Worm (Caenorhabditis elegans): ENCODE results near the gene C27B7.5.
A peak's percentile ranks its signal among the peaks of the same experiment; 100 is the strongest.

Gene C27B7.5

ce11 chrIV:8879810-8880209, 21.6 kb upstream of the C27B7.5 start, which contains the start of gene npax-4:
TSS of gene npax-4 (minus strand) at chrIV:8879910.
- no peak for TF ChIP-seq flt-1 (GFP tag; IDR thresholded peaks at IDR 0.05)
- TF ChIP-seq ref-1 (GFP tag; conservative IDR thresholded peaks at IDR 0.05): no peak
- no peak for TF ChIP-seq tab-1 (GFP tag; IDR thresholded peaks at IDR 0.05)
- TF ChIP-seq med-1 (GFP tag; optimal IDR thresholded peaks at IDR 0.05; ENCODE audit: insufficient read depth): no peak
- TF ChIP-seq ztf-23 (GFP tag; IDR thresholded peaks at IDR 0.05): no peak
- TF ChIP-seq ztf-29 (GFP tag; IDR thresholded peaks at IDR 0.05): no peak
- TF ChIP-seq T22C8.4 (GFP tag; IDR thresholded peaks at IDR 0.05): no peak
- TF ChIP-seq klf-2 (GFP tag; conservative IDR thresholded peaks at IDR 0.05): no peak
- TF ChIP-seq cog-1 (tag; optimal IDR thresholded peaks at IDR 0.05): no peak

ce11 chrIV:8881181-8881580, 20.3 kb upstream of the C27B7.5 start, which contains the start of gene C09G9.8:
TSS of gene C09G9.8 (plus strand) at chrIV:8881481.
- TF ChIP-seq ref-1 (GFP tag; conservative IDR thresholded peaks at IDR 0.05) (no peak), tab-1 (GFP tag; IDR thresholded peaks at IDR 0.05) (no peak)

ce11 chrIV:8886228-8886627, 15.2 kb upstream of the C27B7.5 start, which contains the start of gene C09G9.5:
TSS of gene C09G9.5 (plus strand) at chrIV:8886528.
- TF ChIP-seq flt-1 (GFP tag; IDR thresholded peaks at IDR 0.05) (no peak), T22C8.4 (GFP tag; IDR thresholded peaks at IDR 0.05) (no peak), ztf-29 (GFP tag; IDR thresholded peaks at IDR 0.05) (no peak), med-1 (GFP tag; optimal IDR thresholded peaks at IDR 0.05; ENCODE audit: insufficient read depth) (no peak), cog-1 (tag; optimal IDR thresholded peaks at IDR 0.05) (no peak), tab-1 (GFP tag; IDR thresholded peaks at IDR 0.05) (no peak)

- TF ChIP-seq flt-1 (GFP tag; IDR thresholded peaks at IDR 0.05): no peak
Observed at ce11 chrIV:8888525-8889026, 12.9 kb upstream of the C27B7.5 start, which contains the start of gene oma-1. TSS of gene oma-1 (plus strand) at chrIV:8888976.

ce11 chrIV:8891131-8891530, 10.3 kb upstream of the C27B7.5 start, which contains the start of gene spr-2:
TSS of gene spr-2 (plus strand) at chrIV:8891462.
- TF ChIP-seq ztf-29 (GFP tag; IDR thresholded peaks at IDR 0.05) (peak; percentile 36; the same call in 1 of the 2 replicates), tab-1 (GFP tag; IDR thresholded peaks at IDR 0.05) (no peak)

- no peak for TF ChIP-seq T22C8.4 (GFP tag; IDR thresholded peaks at IDR 0.05)
- no peak for TF ChIP-seq ref-1 (GFP tag; conservative IDR thresholded peaks at IDR 0.05)
- no peak for TF ChIP-seq flt-1 (GFP tag; IDR thresholded peaks at IDR 0.05)
- TF ChIP-seq med-1 (GFP tag; optimal IDR thresholded peaks at IDR 0.05; ENCODE audit: insufficient read depth): no peak
- no peak for TF ChIP-seq cog-1 (tag; optimal IDR thresholded peaks at IDR 0.05)
- TF ChIP-seq ztf-23 (GFP tag; IDR thresholded peaks at IDR 0.05): no peak
- TF ChIP-seq tab-1 (GFP tag; IDR thresholded peaks at IDR 0.05): no peak
Observed at ce11 chrIV:8892558-8892957, 8.9 kb upstream of the C27B7.5 start, which contains the start of gene C27B7.2. TSS of gene C27B7.2 (plus strand) at chrIV:8892858.

ce11 chrIV:8893746-8894145, 7.7 kb upstream of the C27B7.5 start, which contains the start of gene rad-54.L2:
TSS of gene rad-54.L2 (plus strand) at chrIV:8894077.
- TF ChIP-seq klf-2 (GFP tag; conservative IDR thresholded peaks at IDR 0.05): no peak
- TF ChIP-seq cog-1 (tag; optimal IDR thresholded peaks at IDR 0.05): no peak

ce11 chrIV:8906164-8906563, 4.7 kb downstream of the C27B7.5 start, which contains the start of gene C27B7.6:
TSS of gene C27B7.6 (minus strand) at chrIV:8906345.
- no peak for TF ChIP-seq cog-1 (tag; optimal IDR thresholded peaks at IDR 0.05)
- TF ChIP-seq med-1 (GFP tag; optimal IDR thresholded peaks at IDR 0.05; ENCODE audit: insufficient read depth): no peak
- no peak for TF ChIP-seq ref-1 (GFP tag; conservative IDR thresholded peaks at IDR 0.05)

- no peak for TF ChIP-seq T22C8.4 (GFP tag; IDR thresholded peaks at IDR 0.05)
- TF ChIP-seq klf-2 (GFP tag; conservative IDR thresholded peaks at IDR 0.05): no peak
- no peak for TF ChIP-seq cog-1 (tag; optimal IDR thresholded peaks at IDR 0.05)
- no peak for TF ChIP-seq ref-1 (GFP tag; conservative IDR thresholded peaks at IDR 0.05)
- no peak for TF ChIP-seq flt-1 (GFP tag; IDR thresholded peaks at IDR 0.05)
Observed at ce11 chrIV:8906743-8907142, 5.3 kb downstream of the C27B7.5 start, which contains the start of gene C27B7.7. TSS of gene C27B7.7 (plus strand) at chrIV:8907043.

- TF ChIP-seq klf-2 (GFP tag; conservative IDR thresholded peaks at IDR 0.05) (no peak), ref-1 (GFP tag; conservative IDR thresholded peaks at IDR 0.05) (no peak), med-1 (GFP tag; optimal IDR thresholded peaks at IDR 0.05; ENCODE audit: insufficient read depth) (no peak), tab-1 (GFP tag; IDR thresholded peaks at IDR 0.05) (no peak), ztf-29 (GFP tag; IDR thresholded peaks at IDR 0.05) (no peak), T22C8.4 (GFP tag; IDR thresholded peaks at IDR 0.05) (no peak), flt-1 (GFP tag; IDR thresholded peaks at IDR 0.05) (no peak)
Observed at ce11 chrIV:8914187-8914586, 12.7 kb downstream of the C27B7.5 start.

ce11 chrIV:8916010-8916409, 14.6 kb downstream of the C27B7.5 start, which contains the start of gene C27B7.9:
TSS of gene C27B7.9 (minus strand) at chrIV:8916110.
- TF ChIP-seq tab-1 (GFP tag; IDR thresholded peaks at IDR 0.05) (no peak), ztf-29 (GFP tag; IDR thresholded peaks at IDR 0.05) (no peak), T22C8.4 (GFP tag; IDR thresholded peaks at IDR 0.05) (no peak), ztf-23 (GFP tag; IDR thresholded peaks at IDR 0.05) (no peak), med-1 (GFP tag; optimal IDR thresholded peaks at IDR 0.05; ENCODE audit: insufficient read depth) (no peak), cog-1 (tag; optimal IDR thresholded peaks at IDR 0.05) (no peak), ref-1 (GFP tag; conservative IDR thresholded peaks at IDR 0.05) (no peak), flt-1 (GFP tag; IDR thresholded peaks at IDR 0.05) (no peak), klf-2 (GFP tag; conservative IDR thresholded peaks at IDR 0.05) (no peak)
